Worm (Caenorhabditis elegans): ENCODE data around the gene gyg-1.

- TF ChIP-seq mab-5 (tag; optimal IDR thresholded peaks at IDR 0.05) (no peak), aly-2 (tag; optimal IDR thresholded peaks at IDR 0.05) (no peak), ama-1 (optimal IDR thresholded peaks at IDR 0.05) (no peak), ceh-16 (tag; optimal IDR thresholded peaks at IDR 0.05) (no peak), ztf-4 (tag; optimal IDR thresholded peaks at IDR 0.05) (no peak), unc-62 (GFP tag; optimal IDR thresholded peaks at IDR 0.05) (no peak), zag-1 (tag; optimal IDR thresholded peaks at IDR 0.05) (no peak)
These were observed 42.8 kb upstream of the gyg-1 start for ce11 chrX:3494634-3495033.
